Fruit fly (Drosophila melanogaster): ENCODE measurements around the gene PIG-S.

- no peak for TF ChIP-seq psq (optimal IDR thresholded peaks at IDR 0.05)
- no peak for TF ChIP-seq Myc (optimal IDR thresholded peaks at IDR 0.05)
- TF ChIP-seq Sin3A (optimal IDR thresholded peaks at IDR 0.05): no peak
- TF ChIP-seq insv (optimal IDR thresholded peaks at IDR 0.05): no peak
- no peak for TF ChIP-seq ttk (optimal IDR thresholded peaks at IDR 0.05)
- TF ChIP-seq h (optimal IDR thresholded peaks at IDR 0.05): no peak
Observed at dm6 chr3R:24914864-24915263, 2.8 kb downstream of the PIG-S start.
